Fruit fly (Drosophila melanogaster): ENCODE measurements around the gene CG32485.
A peak's percentile ranks its signal among the peaks of the same experiment; 100 is the strongest.

Gene CG32485

dm6 chr3L:3037822-3038563, 12.1 kb upstream of the CG32485 start:
- TF ChIP-seq Bdp1 (GFP tag; optimal IDR thresholded peaks at IDR 0.05) (no peak), HLH3B (GFP tag; IDR thresholded peaks at IDR 0.05) (0 out of 2 replicates have a peak, but pooled peaks have one; percentile 26), gem (tag; optimal IDR thresholded peaks at IDR 0.05) (no peak), CG17328 (GFP tag; IDR thresholded peaks at IDR 0.05) (no peak; the same call in 1 of the 2 replicates), hb (GFP tag; IDR thresholded peaks at IDR 0.05; ENCODE audit: partially characterized antibody) (no peak), gt (GFP tag; IDR thresholded peaks at IDR 0.05) (no peak), Rfx (GFP tag; IDR thresholded peaks at IDR 0.05) (peak; percentile 32; the same call in 1 of the 2 replicates), unc-4 (GFP tag; IDR thresholded peaks at IDR 0.05; ENCODE audit: partially characterized antibody) (no peak), ash1 (GFP tag; optimal IDR thresholded peaks at IDR 0.05) (no peak), CG14860 (GFP tag; IDR thresholded peaks at IDR 0.05; ENCODE audit: partially characterized antibody) (no peak), knrl (GFP tag; IDR thresholded peaks at IDR 0.05; ENCODE audit: partially characterized antibody) (no peak), CG13424 (tag; optimal IDR thresholded peaks at IDR 0.05) (no peak), Ets97D (GFP tag; optimal IDR thresholded peaks at IDR 0.05) (no peak), slou (GFP tag; optimal IDR thresholded peaks at IDR 0.05) (no peak), klu (GFP tag; IDR thresholded peaks at IDR 0.05) (no peak), HmgD (GFP tag; optimal IDR thresholded peaks at IDR 0.05) (no peak), YL-1 (GFP tag; optimal IDR thresholded peaks at IDR 0.05) (no peak), Mrtf (GFP tag; IDR thresholded peaks at IDR 0.05) (no peak), CG9215 (GFP tag; IDR thresholded peaks at IDR 0.05) (no peak), mld (GFP tag; IDR thresholded peaks at IDR 0.05; ENCODE audit: partially characterized antibody) (no peak), CG30020 (tag; optimal IDR thresholded peaks at IDR 0.05) (no peak), tap (tag; optimal IDR thresholded peaks at IDR 0.05) (no peak), Elba2 (GFP tag; optimal IDR thresholded peaks at IDR 0.05) (no peak), nau (GFP tag; optimal IDR thresholded peaks at IDR 0.05) (no peak), jing (GFP tag; optimal IDR thresholded peaks at IDR 0.05) (no peak), CG34376 (GFP tag; optimal IDR thresholded peaks at IDR 0.05) (peak; percentile 63), odd (GFP tag; optimal IDR thresholded peaks at IDR 0.05) (peak; percentile 49), Blimp-1 (GFP tag; optimal IDR thresholded peaks at IDR 0.05) (no peak), pb (GFP tag; optimal IDR thresholded peaks at IDR 0.05) (no peak), CG33213 (GFP tag; optimal IDR thresholded peaks at IDR 0.05) (no peak), Jarid2 (GFP tag; optimal IDR thresholded peaks at IDR 0.05) (peak; percentile 34), otp (GFP tag; IDR thresholded peaks at IDR 0.05) (peak; percentile 48; the same call in 1 of the 3 replicates), CG17361 (GFP tag; IDR thresholded peaks at IDR 0.05) (no peak), Hmx (GFP tag; optimal IDR thresholded peaks at IDR 0.05) (no peak), pan (optimal IDR thresholded peaks at IDR 0.05) (no peak), pan (GFP tag; optimal IDR thresholded peaks at IDR 0.05 in 1 of 2, IDR thresholded peaks at IDR 0.05 in 1 of 2) (no peak), sug (tag; optimal IDR thresholded peaks at IDR 0.05) (peak; percentile 82), CG15479 (GFP tag; optimal IDR thresholded peaks at IDR 0.05) (peak; percentile 99), lbe (GFP tag; optimal IDR thresholded peaks at IDR 0.05) (no peak), bcd (GFP tag; optimal IDR thresholded peaks at IDR 0.05) (no peak), CG14710 (tag; optimal IDR thresholded peaks at IDR 0.05) (no peak), sim (GFP tag; IDR thresholded peaks at IDR 0.05) (no peak), jumu (GFP tag; optimal IDR thresholded peaks at IDR 0.05) (no peak), CG8359 (GFP tag; optimal IDR thresholded peaks at IDR 0.05; ENCODE audit: borderline replicate concordance) (peak; percentile 1), zfh1 (GFP tag; IDR thresholded peaks at IDR 0.05) (peak; percentile 67; the same call in 2 of the 3 replicates), Stat92E (GFP tag; optimal IDR thresholded peaks at IDR 0.05) (peak in 1 of 3 experiments; percentile 60), vnd (GFP tag; IDR thresholded peaks at IDR 0.05; ENCODE audit: partially characterized antibody) (0 out of 3 replicates have a peak, but pooled peaks have one; percentile 15), CG14965 (GFP tag; optimal IDR thresholded peaks at IDR 0.05; ENCODE audit: borderline replicate concordance) (no peak), CG4360 (GFP tag; IDR thresholded peaks at IDR 0.05) (peak; percentile 99)

Data from whole organism, embryonic.